Fruit fly (Drosophila melanogaster) whole organism, embryonic: ENCODE results near the gene CG9132.

ENCODE experiments used
- Adf1 ChIP-seq: fragments of 200-800 bp; sonication (Bioruptor generic); IDR thresholded peaks from 2 replicates; pipeline ENCODE4 v1.3.6; 2022; ENCODE audit warnings: missing biosample characterization, missing genetic modification characterization
- Atf6 ChIP-seq: fragments of 200-800 bp; sonication (Bioruptor generic); IDR thresholded peaks from 2 replicates; pipeline ENCODE4 v1.3.6; 2022; ENCODE audit warnings: missing biosample characterization, missing genetic modification characterization
- B-H2 ChIP-seq: fragments of 200-800 bp; sonication (Bioruptor generic); optimal IDR thresholded peaks from 2 replicates; lab custom pipeline; 2018; ENCODE audit warnings: missing biosample characterization, mild to moderate bottlenecking, missing genetic modification characterization
- Bgb ChIP-seq: fragments of 200-800 bp; sonication (Bioruptor generic); IDR thresholded peaks from 2 replicates; pipeline ENCODE4 v1.3.6; 2022; ENCODE audit warnings: missing biosample characterization, missing genetic modification characterization; ENCODE audit not compliant: partially characterized antibody
- C15 ChIP-seq: fragments of 200-800 bp; sonication (Bioruptor generic); IDR thresholded peaks from 3 replicates; pipeline ENCODE4 v1.3.6; 2022; ENCODE audit warnings: missing biosample characterization, missing genetic modification characterization
- CG10366 ChIP-seq: fragments of 200-800 bp; sonication (Bioruptor generic); IDR thresholded peaks from 2 replicates; pipeline ENCODE4 v1.3.6; 2022; ENCODE audit warnings: missing biosample characterization, missing genetic modification characterization
- CG10654 ChIP-seq: fragments of 200-800 bp; sonication (Bioruptor generic); optimal IDR thresholded peaks from 2 replicates; lab custom pipeline; 2016; ENCODE audit warnings: missing biosample characterization, missing genetic modification characterization
- CG10959 ChIP-seq: fragments of 200-800 bp; sonication (Bioruptor generic); IDR thresholded peaks from 2 replicates; pipeline ENCODE4 v1.3.6; 2022; ENCODE audit warnings: missing biosample characterization, missing genetic modification characterization
- CG11085 ChIP-seq: fragments of 200-800 bp; sonication (Bioruptor generic); IDR thresholded peaks from 2 replicates; pipeline ENCODE4 v1.3.6; 2022; ENCODE audit warnings: missing biosample characterization, missing genetic modification characterization
- CG12769 ChIP-seq: fragments of 200-800 bp; sonication (Bioruptor generic); optimal IDR thresholded peaks from 2 replicates; lab custom pipeline; 2019; ENCODE audit warnings: missing biosample characterization, mild to moderate bottlenecking, missing genetic modification characterization, moderate library complexity
- CG13894 ChIP-seq: fragments of 200-800 bp; sonication (Bioruptor generic); optimal IDR thresholded peaks from 3 replicates; lab custom pipeline; 2018; ENCODE audit warnings: missing biosample characterization, mild to moderate bottlenecking, missing genetic modification characterization, moderate library complexity
- CG14050 ChIP-seq: fragments of 200-800 bp; sonication (Bioruptor generic); IDR thresholded peaks from 3 replicates; pipeline ENCODE4 v1.3.6; 2022; ENCODE audit warnings: missing biosample characterization, missing genetic modification characterization
- CG15696 ChIP-seq: fragments of 200-800 bp; sonication (Bioruptor generic); optimal IDR thresholded peaks from 2 replicates; lab custom pipeline; 2019; ENCODE audit warnings: missing biosample characterization, mild to moderate bottlenecking, missing genetic modification characterization, moderate library complexity
- CG1603 ChIP-seq: fragments of 200-800 bp; sonication (Bioruptor generic); optimal IDR thresholded peaks from 2 replicates; lab custom pipeline; 2019; ENCODE audit warnings: missing biosample characterization, mild to moderate bottlenecking, missing genetic modification characterization, moderate library complexity
- CG17568 ChIP-seq: fragments of 200-800 bp; sonication (Bioruptor generic); optimal IDR thresholded peaks from 2 replicates; lab custom pipeline; 2018; ENCODE audit warnings: missing biosample characterization, mild to moderate bottlenecking, missing genetic modification characterization, moderate library complexity
- CG18262 ChIP-seq: fragments of 200-800 bp; optimal IDR thresholded peaks from 3 replicates; lab custom pipeline; 2019; ENCODE audit warnings: missing biosample characterization, mild to moderate bottlenecking, missing genetic modification characterization, moderate library complexity
- CG2116 ChIP-seq: fragments of 200-800 bp; sonication (Bioruptor generic); optimal IDR thresholded peaks from 3 replicates; lab custom pipeline; 2018; ENCODE audit warnings: missing biosample characterization, mild to moderate bottlenecking, missing genetic modification characterization
- CG31388 ChIP-seq: fragments of 200-800 bp; sonication (Bioruptor generic); optimal IDR thresholded peaks from 2 replicates; lab custom pipeline; 2016; ENCODE audit warnings: missing biosample characterization, missing genetic modification characterization
- CG34224 ChIP-seq: fragments of 200-800 bp; sonication (Bioruptor generic); IDR thresholded peaks from 3 replicates; pipeline ENCODE4 v1.3.6; 2022; ENCODE audit warnings: missing biosample characterization, missing genetic modification characterization; ENCODE audit not compliant: partially characterized antibody
- CG5180 ChIP-seq: fragments of 200-800 bp; sonication (Bioruptor generic); optimal IDR thresholded peaks from 3 replicates; lab custom pipeline; 2017; ENCODE audit warnings: missing biosample characterization, missing genetic modification characterization, mild to moderate bottlenecking, moderate library complexity, missing genetic modification reagents
- CG6254 ChIP-seq: fragments of 200-800 bp; sonication (Bioruptor generic); optimal IDR thresholded peaks from 3 replicates; lab custom pipeline; 2017; ENCODE audit warnings: mild to moderate bottlenecking, missing biosample characterization, missing genetic modification reagents, missing genetic modification characterization
- CG6654 ChIP-seq: fragments of 200-800 bp; sonication (Bioruptor generic); optimal IDR thresholded peaks from 2 replicates; lab custom pipeline; 2017; ENCODE audit warnings: missing biosample characterization, mild to moderate bottlenecking, missing genetic modification characterization
- CG6765 ChIP-seq: fragments of 200-800 bp; sonication (Bioruptor generic); optimal IDR thresholded peaks from 3 replicates; lab custom pipeline; 2017; ENCODE audit warnings: missing biosample characterization, mild to moderate bottlenecking, missing genetic modification characterization
- CG7928 ChIP-seq: fragments of 200-800 bp; sonication (Bioruptor generic); optimal IDR thresholded peaks from 2 replicates; lab custom pipeline; 2017; ENCODE audit warnings: missing biosample characterization, mild to moderate bottlenecking, missing genetic modification characterization
- Dip2 ChIP-seq: fragments of 200-800 bp; sonication (Bioruptor generic); IDR thresholded peaks from 2 replicates; pipeline ENCODE4 v1.3.6; 2022; ENCODE audit warnings: missing biosample characterization, missing genetic modification characterization
- HHEX ChIP-seq: fragments of 200-800 bp; sonication (Bioruptor generic); optimal IDR thresholded peaks from 3 replicates; lab custom pipeline; 2017; ENCODE audit warnings: missing biosample characterization, mild to moderate bottlenecking, missing genetic modification characterization, missing genetic modification reagents
- HLH4C ChIP-seq: fragments of 200-800 bp; sonication (Bioruptor generic); IDR thresholded peaks from 3 replicates; pipeline ENCODE4 v1.3.6; 2022; ENCODE audit warnings: missing biosample characterization, missing genetic modification characterization; ENCODE audit not compliant: partially characterized antibody
- Hmr ChIP-seq: fragments of 200-800 bp; sonication (Bioruptor generic); optimal IDR thresholded peaks from 3 replicates; lab custom pipeline; 2017; ENCODE audit warnings: mild to moderate bottlenecking, missing biosample characterization, missing genetic modification reagents, missing genetic modification characterization
- Myb ChIP-seq: fragments of 200-800 bp; sonication (Bioruptor generic); optimal IDR thresholded peaks from 2 replicates; lab custom pipeline; 2016; ENCODE audit warnings: missing biosample characterization, missing genetic modification characterization
- Oli ChIP-seq: fragments of 200-800 bp; sonication (Bioruptor generic); optimal IDR thresholded peaks from 2 replicates; lab custom pipeline; 2018; ENCODE audit warnings: missing biosample characterization, mild to moderate bottlenecking, missing genetic modification characterization, moderate library complexity
- Sin3A ChIP-seq: fragments of >200 bp; optimal IDR thresholded peaks from 2 replicates; lab custom pipeline; 2018
- Stat92E ChIP-seq, 3 experiments: fragments of >200 bp in 2 of 3; fragments of 200-800 bp in 1 of 3; sonication (Bioruptor generic) in 1 of 3; optimal IDR thresholded peaks; 2 replicates each; lab custom pipeline; 2017 to 2019; ENCODE audit warnings: missing biosample characterization in 3 of 3, missing genetic modification characterization in 3 of 3, mild to moderate bottlenecking in 1 of 3, moderate library complexity in 1 of 3
- chinmo ChIP-seq: fragments of 200-800 bp; sonication (Bioruptor generic); IDR thresholded peaks from 4 replicates; pipeline ENCODE4 v1.3.6; 2022; ENCODE audit warnings: missing biosample characterization, missing genetic modification characterization; ENCODE audit not compliant: partially characterized antibody
- chm ChIP-seq: fragments of 200-800 bp; sonication (Bioruptor generic); IDR thresholded peaks from 2 replicates; pipeline ENCODE4 v1.3.6; 2022; ENCODE audit warnings: missing biosample characterization, missing genetic modification characterization
- cwo ChIP-seq: fragments of 200-800 bp; sonication (Bioruptor generic); optimal IDR thresholded peaks from 3 replicates; lab custom pipeline; 2017; ENCODE audit warnings: missing biosample characterization, missing genetic modification characterization, mild to moderate bottlenecking, moderate library complexity, missing genetic modification reagents
- dmrt99B ChIP-seq: fragments of 200-800 bp; sonication (Bioruptor generic); optimal IDR thresholded peaks from 2 replicates; lab custom pipeline; 2018; ENCODE audit warnings: missing biosample characterization, mild to moderate bottlenecking, missing genetic modification characterization, moderate library complexity
- en ChIP-seq: fragments of 200-800 bp; sonication (Bioruptor generic); optimal IDR thresholded peaks from 2 replicates; lab custom pipeline; 2016; ENCODE audit warnings: missing biosample characterization, missing genetic modification characterization
- hbn ChIP-seq: fragments of 200-800 bp; sonication (Bioruptor generic); IDR thresholded peaks from 2 replicates; pipeline ENCODE4 v1.3.6; 2022; ENCODE audit warnings: missing biosample characterization, missing genetic modification characterization; ENCODE audit not compliant: partially characterized antibody
- hth ChIP-seq: fragments of >200 bp; optimal IDR thresholded peaks from 2 replicates; lab custom pipeline; 2017; ENCODE audit warnings: inconsistent platforms
- ken ChIP-seq: fragments of 200-800 bp; sonication (Bioruptor generic); IDR thresholded peaks from 3 replicates; pipeline ENCODE4 v1.3.6; 2022; ENCODE audit warnings: missing biosample characterization, missing genetic modification characterization
- nau ChIP-seq: fragments of 200-800 bp; sonication (Bioruptor generic); optimal IDR thresholded peaks from 3 replicates; lab custom pipeline; 2017; ENCODE audit warnings: missing biosample characterization, mild to moderate bottlenecking, missing genetic modification characterization, missing genetic modification reagents
- org-1 ChIP-seq: fragments of 200-800 bp; sonication (Bioruptor generic); optimal IDR thresholded peaks from 2 replicates; lab custom pipeline; 2017; ENCODE audit warnings: missing biosample characterization, missing genetic modification characterization
- pros ChIP-seq: fragments of 200-800 bp; sonication (Bioruptor generic); optimal IDR thresholded peaks from 3 replicates; lab custom pipeline; 2019; ENCODE audit warnings: missing biosample characterization, mild to moderate bottlenecking, missing genetic modification characterization, moderate library complexity
- salm ChIP-seq: fragments of 200-800 bp; sonication (Bioruptor generic); optimal IDR thresholded peaks from 2 replicates; lab custom pipeline; 2018; ENCODE audit warnings: missing biosample characterization, mild to moderate bottlenecking, missing genetic modification characterization
- sens-2 ChIP-seq: fragments of 200-800 bp; sonication (Bioruptor generic); IDR thresholded peaks from 2 replicates; pipeline ENCODE4 v1.3.6; 2022; ENCODE audit warnings: missing biosample characterization, missing genetic modification characterization
- sisA ChIP-seq: fragments of 200-800 bp; sonication (Bioruptor generic); IDR thresholded peaks from 2 replicates; pipeline ENCODE4 v1.3.6; 2022; ENCODE audit warnings: missing biosample characterization, missing genetic modification characterization

Gene CG9132

dm6 chrX:16751579-16752156 is 48.8 kb downstream of the CG9132 start, which contains the start of gene goe (continued):
- TF ChIP-seq CG11085 (GFP tag; lab: Robert Waterston, UW), result peak; percentile 86
- peak; percentile 79 for TF ChIP-seq Atf6 (GFP tag; lab: Robert Waterston, UW)
- TF ChIP-seq CG18262 (tag; lab: Kevin White, UChicago), result peak; percentile 31
- peak; percentile 82 for TF ChIP-seq CG1603 (tag; lab: Kevin White, UChicago)
- peak; percentile 65 for TF ChIP-seq CG14050 (GFP tag; lab: Robert Waterston, UW)
- TF ChIP-seq CG6654 (GFP tag; lab: Kevin White, UChicago), result no peak
- peak; percentile 72 for TF ChIP-seq sisA
- peak; percentile 88 for TF ChIP-seq chm
- TF ChIP-seq CG34224 (GFP tag; lab: Robert Waterston, UW), result peak; percentile 86
- TF ChIP-seq nau, result peak; percentile 17
- peak; percentile 70 for TF ChIP-seq CG13894 (tag; lab: Kevin White, UChicago)
- TF ChIP-seq, all 482 proteins: peak for 422

dm6 chrX:16750712-16751578 is 49.6 kb downstream of the CG9132 start:
- TF ChIP-seq CG7928 (GFP tag; lab: Kevin White, UChicago) (no peak), CG2116 (GFP tag; lab: Kevin White, UChicago) (peak; percentile 42), CG12769 (tag; lab: Kevin White, UChicago) (peak; percentile 18), CG10366 (GFP tag; lab: Robert Waterston, UW) (peak; percentile 39), org-1 (peak; percentile 59), ken (GFP tag; lab: Robert Waterston, UW) (peak; percentile 35; the same call in 1 of the 3 replicates), CG5180 (GFP tag; lab: Kevin White, UChicago) (peak; percentile 57), pros (GFP tag; lab: Kevin White, UChicago) (peak; percentile 55), C15 (no peak), cwo (GFP tag; lab: Kevin White, UChicago) (peak; percentile 42), Dip2 (GFP tag; lab: Robert Waterston, UW) (no peak), Oli (tag; lab: Kevin White, UChicago) (peak; percentile 79), Sin3A (no peak), CG10654 (no peak), hth (lab: Kevin White, UChicago) (no peak), dmrt99B (peak; percentile 84), chinmo (0 out of 4 replicates have a peak, but pooled peaks have one; percentile 14), Myb (GFP tag; lab: Kevin White, UChicago) (no peak), en (no peak), HLH4C (GFP tag; lab: Robert Waterston, UW) (no peak), CG15696 (peak; percentile 83), Stat92E (GFP tag; optimal IDR thresholded peaks at IDR 0.05; lab: Kevin White, UChicago) (no peak), hbn (GFP tag; lab: Robert Waterston, UW) (no peak), CG6765 (GFP tag; lab: Kevin White, UChicago) (peak; percentile 38), salm (tag; lab: Kevin White, UChicago) (peak; percentile 44), CG10959 (no peak), Bgb (no peak), sens-2 (GFP tag; lab: Robert Waterston, UW) (no peak), Adf1 (GFP tag; lab: Robert Waterston, UW) (no peak), HHEX (GFP tag; lab: Kevin White, UChicago) (peak; percentile 75), CG6254 (GFP tag; lab: Kevin White, UChicago) (peak; percentile 70), B-H2 (no peak), CG31388 (no peak), CG17568 (peak; percentile 45), Hmr (GFP tag; lab: Kevin White, UChicago) (peak; percentile 62)
